Worm (Caenorhabditis elegans) whole organism, midembryonic: ENCODE data around the gene F53F4.16.

Experiments
- klf-2 ChIP-seq: fragments of 200-800 bp; sonication (Bioruptor generic); conservative IDR thresholded peaks from 2 replicates; pipeline ENCODE4 v1.3.6; 2022; ENCODE audit warnings: missing genetic modification reagents, missing genetic modification characterization, missing compliant biosample characterization
- ztf-29 ChIP-seq: fragments of 200-800 bp; sonication (Bioruptor generic); IDR thresholded peaks from 2 replicates; pipeline ENCODE4 v1.3.6; 2022; ENCODE audit warnings: missing genetic modification reagents, missing genetic modification characterization, missing compliant biosample characterization

DNA sequence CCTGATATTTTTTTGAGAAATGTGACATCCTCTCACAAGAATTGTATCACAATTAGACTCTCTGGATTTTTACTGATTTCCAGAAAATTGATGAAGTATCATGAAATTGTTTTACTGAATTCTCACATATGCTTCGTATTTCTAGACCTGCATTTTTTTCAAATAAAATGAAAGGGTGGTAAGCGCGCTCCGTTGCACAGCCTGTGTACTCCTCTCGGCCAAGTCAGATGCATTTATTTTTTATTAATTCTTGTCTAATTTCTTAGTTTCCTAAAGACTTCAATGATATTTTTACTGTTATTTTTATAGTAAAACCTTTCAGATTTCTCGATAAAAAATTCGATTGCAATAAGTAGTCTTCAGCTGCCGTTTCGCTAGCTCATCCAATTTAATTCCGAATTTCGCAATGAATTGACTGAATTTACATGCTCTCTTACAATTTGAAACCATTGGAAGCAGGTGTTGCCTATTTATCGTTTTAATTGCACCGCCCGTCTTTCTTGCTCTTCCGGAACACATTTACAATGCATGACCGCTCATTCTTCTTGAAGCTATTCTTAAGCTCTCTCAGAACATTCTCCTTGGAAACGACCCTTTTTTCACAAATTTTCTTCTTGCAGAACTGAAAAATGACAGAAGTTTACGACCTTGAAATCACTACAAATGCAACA is 30.0 kb downstream of the F53F4.16 start, which contains the start of gene tbcb-1:
- TF ChIP-seq ztf-29 (GFP tag; lab: Robert Waterston, UW) (no peak), klf-2 (GFP tag; lab: Robert Waterston, UW) (no peak)
